Worm (Caenorhabditis elegans) whole organism, late embryonic: Measurements from ENCODE around the gene F44D12.8.

Experiments
- ceh-22 ChIP-seq: sonication (generic microtip); optimal IDR thresholded peaks from 2 replicates; lab custom pipeline; 2017; ENCODE audit warnings: missing biosample characterization, missing genetic modification characterization
- elt-2 ChIP-seq: sonication (generic microtip); optimal IDR thresholded peaks from 2 replicates; lab custom pipeline; 2016; ENCODE audit warnings: missing genetic modification reagents, missing genetic modification characterization, missing compliant biosample characterization
- nfya-1 ChIP-seq: sonication (generic microtip); optimal IDR thresholded peaks from 2 replicates; lab custom pipeline; 2017; ENCODE audit warnings: missing genetic modification characterization, mild to moderate bottlenecking, missing compliant biosample characterization, antibody characterized with exemption, moderate library complexity

ce11 chrIV:10067541-10067940 is 44.5 kb downstream of the F44D12.8 start, which contains the start of gene cwn-2:
- TF ChIP-seq nfya-1 (tag; lab: Kevin White, UChicago): no peak
- no peak for TF ChIP-seq ceh-22 (tag; lab: Kevin White, UChicago)
- TF ChIP-seq elt-2 (tag; lab: Kevin White, UChicago): no peak
